Fruit fly (Drosophila melanogaster) whole organism, embryonic: Measurements from ENCODE around the gene mRpS11.

Source experiments
- Abd-B ChIP-seq: fragments of 200-800 bp; sonication (Bioruptor generic); optimal IDR thresholded peaks from 2 replicates; lab custom pipeline; 2018; ENCODE audit warnings: missing biosample characterization, mild to moderate bottlenecking, missing genetic modification characterization, moderate library complexity
- B-H2 ChIP-seq: fragments of 200-800 bp; sonication (Bioruptor generic); optimal IDR thresholded peaks from 2 replicates; lab custom pipeline; 2018; ENCODE audit warnings: missing biosample characterization, mild to moderate bottlenecking, missing genetic modification characterization
- CG10431 ChIP-seq: fragments of 200-800 bp; sonication (Bioruptor generic); optimal IDR thresholded peaks from 3 replicates; lab custom pipeline; 2018; ENCODE audit warnings: missing biosample characterization, mild to moderate bottlenecking, missing genetic modification characterization
- CG12391 ChIP-seq: fragments of 200-800 bp; sonication (Bioruptor generic); optimal IDR thresholded peaks from 3 replicates; lab custom pipeline; 2018; ENCODE audit warnings: missing biosample characterization, mild to moderate bottlenecking, missing genetic modification characterization, moderate library complexity
- CG13775 ChIP-seq: fragments of 200-800 bp; sonication (Bioruptor generic); optimal IDR thresholded peaks from 3 replicates; lab custom pipeline; 2017; ENCODE audit warnings: missing biosample characterization, mild to moderate bottlenecking, missing genetic modification characterization
- CG14965 ChIP-seq: fragments of 200-800 bp; sonication (Bioruptor generic); optimal IDR thresholded peaks from 2 replicates; lab custom pipeline; 2016; ENCODE audit warnings: missing biosample characterization, missing genetic modification characterization, borderline replicate concordance
- CG16863 ChIP-seq: fragments of 200-800 bp; sonication (Bioruptor generic); optimal IDR thresholded peaks from 3 replicates; lab custom pipeline; 2016; ENCODE audit warnings: missing biosample characterization, missing genetic modification characterization
- CG30431 ChIP-seq: fragments of 200-800 bp; sonication (Bioruptor generic); optimal IDR thresholded peaks from 2 replicates; lab custom pipeline; 2017; ENCODE audit warnings: missing biosample characterization, missing genetic modification characterization
- CG4404 ChIP-seq: fragments of 200-800 bp; sonication (Bioruptor generic); IDR thresholded peaks from 2 replicates; pipeline ENCODE4 v1.3.6; 2022; ENCODE audit warnings: missing biosample characterization, missing genetic modification characterization
- CG4617 ChIP-seq: fragments of 200-800 bp; sonication (Bioruptor generic); optimal IDR thresholded peaks from 3 replicates; lab custom pipeline; 2016; ENCODE audit warnings: missing biosample characterization, missing genetic modification characterization, borderline replicate concordance
- CG4730 ChIP-seq: fragments of 200-800 bp; sonication (Bioruptor generic); IDR thresholded peaks from 2 replicates; pipeline ENCODE4 v1.3.6; 2022; ENCODE audit warnings: missing biosample characterization, missing genetic modification characterization
- CG6654 ChIP-seq: fragments of 200-800 bp; sonication (Bioruptor generic); optimal IDR thresholded peaks from 2 replicates; lab custom pipeline; 2017; ENCODE audit warnings: missing biosample characterization, mild to moderate bottlenecking, missing genetic modification characterization
- CG6683 ChIP-seq: fragments of 200-800 bp; sonication (Bioruptor generic); optimal IDR thresholded peaks from 2 replicates; lab custom pipeline; 2017; ENCODE audit warnings: missing biosample characterization, mild to moderate bottlenecking, missing genetic modification characterization, missing genetic modification reagents
- CG7357 ChIP-seq: fragments of 200-800 bp; sonication (Bioruptor generic); IDR thresholded peaks from 3 replicates; pipeline ENCODE4 v1.3.6; 2022; ENCODE audit warnings: missing biosample characterization, missing genetic modification characterization
- CG7839 ChIP-seq: fragments of 200-800 bp; sonication (Bioruptor generic); optimal IDR thresholded peaks from 3 replicates; lab custom pipeline; 2018; ENCODE audit warnings: missing biosample characterization, mild to moderate bottlenecking, missing genetic modification characterization, moderate library complexity
- CG7987 ChIP-seq: fragments of 200-800 bp; sonication (Bioruptor generic); optimal IDR thresholded peaks from 2 replicates; lab custom pipeline; 2018; ENCODE audit warnings: missing biosample characterization, mild to moderate bottlenecking, missing genetic modification characterization, moderate library complexity
- CG8359 ChIP-seq: fragments of 200-800 bp; sonication (Bioruptor generic); optimal IDR thresholded peaks from 2 replicates; lab custom pipeline; 2017; ENCODE audit warnings: missing biosample characterization, mild to moderate bottlenecking, missing genetic modification characterization, borderline replicate concordance
- CHES-1-like ChIP-seq: fragments of 200-800 bp; sonication (Bioruptor generic); optimal IDR thresholded peaks from 2 replicates; lab custom pipeline; 2016; ENCODE audit warnings: missing biosample characterization, missing genetic modification characterization
- D ChIP-seq, 2 experiments: fragments of 200-800 bp in 1 of 2; fragments of >200 bp in 1 of 2; sonication (Bioruptor generic) in 1 of 2; optimal IDR thresholded peaks; 2 replicates in 1 of 2; 3 replicates in 1 of 2; lab custom pipeline; 2017; ENCODE audit warnings: mild to moderate bottlenecking in 1 of 2, missing biosample characterization in 1 of 2, missing genetic modification characterization in 1 of 2, missing genetic modification reagents in 1 of 2
- Dad ChIP-seq: fragments of 200-800 bp; sonication (Bioruptor generic); optimal IDR thresholded peaks from 3 replicates; lab custom pipeline; 2016; ENCODE audit warnings: missing biosample characterization, missing genetic modification characterization
- Dek ChIP-seq: fragments of 200-800 bp; sonication (Bioruptor generic); optimal IDR thresholded peaks from 3 replicates; lab custom pipeline; 2019; ENCODE audit warnings: missing biosample characterization, mild to moderate bottlenecking, missing genetic modification characterization, moderate library complexity
- Dip3 ChIP-seq: fragments of 200-800 bp; sonication (Bioruptor generic); optimal IDR thresholded peaks from 3 replicates; lab custom pipeline; 2016; ENCODE audit warnings: missing biosample characterization, missing genetic modification characterization
- Hmr ChIP-seq: fragments of 200-800 bp; sonication (Bioruptor generic); optimal IDR thresholded peaks from 3 replicates; lab custom pipeline; 2017; ENCODE audit warnings: mild to moderate bottlenecking, missing biosample characterization, missing genetic modification reagents, missing genetic modification characterization
- Lhr ChIP-seq: fragments of 200-800 bp; sonication (Bioruptor generic); optimal IDR thresholded peaks from 3 replicates; lab custom pipeline; 2017; ENCODE audit warnings: mild to moderate bottlenecking, missing biosample characterization, missing genetic modification reagents, missing genetic modification characterization
- Trl ChIP-seq, 3 experiments: fragments of >200 bp in 2 of 3; fragments of 200-800 bp in 1 of 3; sonication (Bioruptor generic) in 1 of 3; optimal IDR thresholded peaks; 2 replicates in 1 of 3; 3 replicates in 2 of 3; lab custom pipeline; 2016 to 2017; ENCODE audit warnings: missing biosample characterization in 1 of 3, missing genetic modification characterization in 1 of 3
- abd-A ChIP-seq: fragments of 200-800 bp; sonication (Bioruptor generic); optimal IDR thresholded peaks from 3 replicates; lab custom pipeline; 2019; ENCODE audit warnings: missing biosample characterization, mild to moderate bottlenecking, missing genetic modification characterization, moderate library complexity
- ac ChIP-seq: fragments of 200-800 bp; sonication (Bioruptor generic); optimal IDR thresholded peaks from 3 replicates; lab custom pipeline; 2017; ENCODE audit warnings: missing biosample characterization, mild to moderate bottlenecking, missing genetic modification characterization
- al ChIP-seq: fragments of 200-800 bp; sonication (Bioruptor generic); IDR thresholded peaks from 2 replicates; pipeline ENCODE4 v1.3.6; 2022; ENCODE audit warnings: missing biosample characterization, missing genetic modification characterization
- bab2 ChIP-seq: fragments of 200-800 bp; sonication (Bioruptor generic); optimal IDR thresholded peaks from 2 replicates; lab custom pipeline; 2016; ENCODE audit warnings: missing biosample characterization, missing genetic modification characterization
- cato ChIP-seq: fragments of 200-800 bp; sonication (Bioruptor generic); optimal IDR thresholded peaks from 2 replicates; lab custom pipeline; 2016; ENCODE audit warnings: missing biosample characterization, missing genetic modification characterization, borderline replicate concordance
- chif ChIP-seq, 2 experiments: fragments of 200-800 bp; sonication (Bioruptor generic); optimal IDR thresholded peaks; 3 replicates each; lab custom pipeline; 2016; ENCODE audit warnings: missing biosample characterization in 2 of 2, missing genetic modification characterization in 2 of 2
- corto ChIP-seq: fragments of 200-800 bp; sonication (Bioruptor generic); optimal IDR thresholded peaks from 2 replicates; lab custom pipeline; 2016; ENCODE audit warnings: missing biosample characterization, mild to moderate bottlenecking, missing genetic modification characterization, moderate library complexity
- disco-r ChIP-seq: fragments of 200-800 bp; sonication (Bioruptor generic); optimal IDR thresholded peaks from 2 replicates; lab custom pipeline; 2016; ENCODE audit warnings: missing biosample characterization, missing genetic modification characterization
- dm ChIP-seq: fragments of 200-800 bp; sonication (Bioruptor generic); optimal IDR thresholded peaks from 3 replicates; lab custom pipeline; 2016; ENCODE audit warnings: missing biosample characterization, missing genetic modification characterization
- emc ChIP-seq: fragments of 200-800 bp; sonication (Bioruptor generic); optimal IDR thresholded peaks from 2 replicates; lab custom pipeline; 2016; ENCODE audit warnings: missing biosample characterization, missing genetic modification characterization
- fru ChIP-seq: fragments of >200 bp; optimal IDR thresholded peaks from 2 replicates; lab custom pipeline; 2017
- gce ChIP-seq: fragments of 200-800 bp; sonication (Bioruptor generic); IDR thresholded peaks from 3 replicates; pipeline ENCODE4 v1.3.6; 2022; ENCODE audit warnings: missing biosample characterization, missing genetic modification characterization
- gcm ChIP-seq: fragments of 200-800 bp; sonication (Bioruptor generic); optimal IDR thresholded peaks from 2 replicates; lab custom pipeline; 2019; ENCODE audit warnings: missing biosample characterization, mild to moderate bottlenecking, missing genetic modification characterization, moderate library complexity
- ind ChIP-seq: fragments of 200-800 bp; sonication (Bioruptor generic); optimal IDR thresholded peaks from 3 replicates; lab custom pipeline; 2016; ENCODE audit warnings: missing biosample characterization, missing genetic modification characterization
- onecut ChIP-seq: fragments of 200-800 bp; sonication (Bioruptor generic); IDR thresholded peaks from 2 replicates; pipeline ENCODE4 v1.3.6; 2022; ENCODE audit warnings: missing biosample characterization, missing genetic modification characterization
- p53 ChIP-seq: fragments of 200-800 bp; sonication (Bioruptor generic); optimal IDR thresholded peaks from 2 replicates; lab custom pipeline; 2016; ENCODE audit warnings: missing biosample characterization, missing genetic modification characterization
- ranshi ChIP-seq: fragments of 200-800 bp; sonication (Bioruptor generic); IDR thresholded peaks from 2 replicates; pipeline ENCODE4 v1.3.6; 2022; ENCODE audit warnings: missing biosample characterization, missing genetic modification characterization
- repo ChIP-seq: fragments of 200-800 bp; sonication (Bioruptor generic); optimal IDR thresholded peaks from 2 replicates; lab custom pipeline; 2016; ENCODE audit warnings: missing biosample characterization, missing genetic modification characterization
- ro ChIP-seq: fragments of 200-800 bp; sonication (Bioruptor generic); IDR thresholded peaks from 2 replicates; pipeline ENCODE4 v1.3.6; 2022; ENCODE audit warnings: missing biosample characterization, missing genetic modification characterization
- run ChIP-seq: fragments of 200-800 bp; sonication (Bioruptor generic); optimal IDR thresholded peaks from 3 replicates; lab custom pipeline; 2018; ENCODE audit warnings: missing biosample characterization, mild to moderate bottlenecking, missing genetic modification characterization
- seq ChIP-seq: fragments of 200-800 bp; sonication (Bioruptor generic); IDR thresholded peaks from 2 replicates; pipeline ENCODE4 v1.3.6; 2022; ENCODE audit warnings: missing biosample characterization, missing genetic modification characterization
- ttk ChIP-seq: fragments of 200-800 bp; sonication (Bioruptor generic); IDR thresholded peaks from 2 replicates; pipeline ENCODE4 v2.1.2; 2022; ENCODE audit warnings: missing biosample characterization, missing genetic modification characterization
- wdn ChIP-seq: fragments of 200-800 bp; sonication (Bioruptor generic); IDR thresholded peaks from 2 replicates; pipeline ENCODE4 v1.3.6; 2022; ENCODE audit warnings: missing biosample characterization, missing genetic modification characterization
- zfh2 ChIP-seq: fragments of 200-800 bp; sonication (Bioruptor generic); optimal IDR thresholded peaks from 2 replicates; lab custom pipeline; 2016; ENCODE audit warnings: missing biosample characterization, missing genetic modification characterization

Gene mRpS11

DNA sequence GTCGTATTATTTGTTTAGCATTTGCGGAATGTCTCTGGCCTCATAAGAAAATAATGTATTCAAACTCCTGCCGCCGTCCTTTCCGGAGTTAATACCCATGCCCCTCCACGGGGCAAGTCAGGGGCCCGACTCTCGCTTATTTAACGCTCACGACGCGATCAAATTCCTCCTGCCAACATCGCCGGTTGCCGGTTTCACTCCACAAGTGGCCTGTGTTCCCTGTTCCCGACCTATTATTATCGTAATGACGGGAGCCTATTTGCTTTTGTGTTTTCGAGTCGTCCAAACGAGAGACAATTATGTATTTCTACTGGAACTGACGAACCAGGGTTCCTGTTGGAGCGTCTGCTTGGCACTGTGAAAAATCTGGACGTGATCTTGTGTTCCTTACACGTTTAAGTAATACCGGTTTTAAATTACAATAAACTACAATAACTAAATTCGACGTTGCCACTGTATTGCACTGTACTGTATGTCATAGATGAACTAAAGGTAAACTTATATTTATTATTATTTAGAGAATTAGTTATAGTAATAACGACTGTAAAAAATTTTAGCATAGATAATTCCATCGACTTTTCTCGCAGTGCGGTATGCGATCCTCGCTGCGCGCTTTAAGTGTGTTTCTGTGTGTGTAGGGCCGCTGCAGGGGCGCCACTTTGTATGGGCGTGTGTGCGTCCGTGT, 19.9 kb upstream of the mRpS11 start (continued):
- TF ChIP-seq emc (GFP tag; lab: Kevin White, UChicago) (no peak), ro (GFP tag; lab: Robert Waterston, UW) (no peak), CG6683 (GFP tag; lab: Kevin White, UChicago) (no peak), gcm (GFP tag; lab: Kevin White, UChicago) (peak; percentile 67), CHES-1-like (no peak), CG7839 (tag; lab: Kevin White, UChicago) (peak; percentile 28), zfh2 (GFP tag; lab: Kevin White, UChicago) (no peak), CG7357 (GFP tag; lab: Robert Waterston, UW) (no peak), Lhr (peak; percentile 27), ranshi (GFP tag; lab: Robert Waterston, UW) (no peak), CG4404 (no peak; the same call in none of the 2 replicates), ac (GFP tag; lab: Kevin White, UChicago) (peak; percentile 78), CG14965 (GFP tag; lab: Kevin White, UChicago) (no peak), p53 (GFP tag; lab: Kevin White, UChicago) (no peak), ind (GFP tag; lab: Kevin White, UChicago) (no peak), bab2 (GFP tag; lab: Kevin White, UChicago) (no peak), Trl (optimal IDR thresholded peaks at IDR 0.05; lab: Kevin White, UChicago) (no peak), Trl (GFP tag; optimal IDR thresholded peaks at IDR 0.05; lab: Kevin White, UChicago) (no peak), CG7987 (no peak), CG8359 (peak; percentile 22), Dek (tag; lab: Kevin White, UChicago) (no peak), D (optimal IDR thresholded peaks at IDR 0.05; lab: Kevin White, UChicago) (no peak), D (GFP tag; optimal IDR thresholded peaks at IDR 0.05; lab: Kevin White, UChicago) (peak; percentile 65), al (no peak), CG16863 (no peak), CG12391 (peak; percentile 73), B-H2 (GFP tag; lab: Kevin White, UChicago) (no peak), CG4617 (no peak), corto (peak; percentile 69), Abd-B (GFP tag; lab: Kevin White, UChicago) (peak; percentile 23), dm (GFP tag; lab: Kevin White, UChicago) (no peak), cato (GFP tag; lab: Kevin White, UChicago) (peak; percentile 18), run (tag; lab: Kevin White, UChicago) (no peak), onecut (GFP tag; lab: Robert Waterston, UW) (peak; percentile 18; the same call in 1 of the 2 replicates), ttk (GFP tag; lab: Robert Waterston, UW) (no peak), chif (GFP tag; optimal IDR thresholded peaks at IDR 0.05; lab: Kevin White, UChicago) (peak in 1 of 2 experiments; percentile 24), CG4730 (GFP tag; lab: Robert Waterston, UW) (0 out of 2 replicates have a peak, but pooled peaks have one; percentile 24), Dip3 (GFP tag; lab: Kevin White, UChicago) (no peak), gce (GFP tag; lab: Robert Waterston, UW) (no peak), fru (lab: Kevin White, UChicago) (no peak), CG13775 (GFP tag; lab: Kevin White, UChicago) (peak; percentile 69), seq (GFP tag; lab: Robert Waterston, UW) (no peak), repo (GFP tag; lab: Kevin White, UChicago) (no peak), disco-r (GFP tag; lab: Kevin White, UChicago) (no peak), Hmr (no peak), Dad (GFP tag; lab: Kevin White, UChicago) (peak; percentile 1), CG10431 (GFP tag; lab: Kevin White, UChicago) (no peak), wdn (GFP tag; lab: Robert Waterston, UW) (no peak), CG6654 (GFP tag; lab: Kevin White, UChicago) (no peak), CG30431 (GFP tag; lab: Kevin White, UChicago) (peak; percentile 15), abd-A (no peak)
